Worm (Caenorhabditis elegans) whole organism, L2 larva: ENCODE results near the gene T16A1.10.
A peak's percentile ranks its signal among the peaks of the same experiment; 100 is the strongest.

Experiments
- ZK546.5 ChIP-seq: sonication (generic microtip); optimal IDR thresholded peaks from 2 replicates; lab custom pipeline; 2017; ENCODE audit warnings: missing biosample characterization, missing genetic modification characterization
- alr-1 ChIP-seq: fragments of 150-350 bp; optimal IDR thresholded peaks from 2 replicates; lab custom pipeline; 2014; ENCODE audit warnings: missing biosample characterization, missing genetic modification characterization
- ama-1 ChIP-seq: fragments of 150-350 bp; optimal IDR thresholded peaks from 2 replicates; lab custom pipeline; 2018; ENCODE audit warnings: inconsistent platforms
- blmp-1 ChIP-seq: sonication (generic microtip); optimal IDR thresholded peaks from 2 replicates; lab custom pipeline; 2017; ENCODE audit warnings: missing genetic modification characterization, mild to moderate bottlenecking, missing compliant biosample characterization, antibody characterized with exemption, moderate library complexity; ENCODE audit not compliant: insufficient read depth
- ceh-16 ChIP-seq: fragments of 150-350 bp; optimal IDR thresholded peaks from 2 replicates; lab custom pipeline; 2014; ENCODE audit warnings: missing biosample characterization, missing genetic modification characterization
- egl-27 ChIP-seq: sonication (generic microtip); optimal IDR thresholded peaks from 3 replicates; lab custom pipeline; 2017; ENCODE audit warnings: missing biosample characterization, missing genetic modification reagents, missing genetic modification characterization
- elt-1 ChIP-seq: fragments of 150-350 bp; optimal IDR thresholded peaks from 2 replicates; lab custom pipeline; 2014; ENCODE audit warnings: missing biosample characterization, missing genetic modification characterization
- elt-3 ChIP-seq: sonication (generic microtip); optimal IDR thresholded peaks from 2 replicates; lab custom pipeline; 2017; ENCODE audit warnings: missing biosample characterization, missing genetic modification characterization
- fos-1 ChIP-seq: fragments of 150-350 bp; optimal IDR thresholded peaks from 2 replicates; lab custom pipeline; 2014; ENCODE audit warnings: missing biosample characterization, missing genetic modification characterization
- lin-11 ChIP-seq: fragments of 150-350 bp; sonication (generic microtip); optimal IDR thresholded peaks from 2 replicates; lab custom pipeline; 2014; ENCODE audit warnings: missing biosample characterization, missing genetic modification characterization, inconsistent platforms, mixed read lengths
- mab-5 ChIP-seq: fragments of 150-350 bp; optimal IDR thresholded peaks from 2 replicates; lab custom pipeline; 2014; ENCODE audit warnings: missing biosample characterization, missing genetic modification characterization
- nhr-12 ChIP-seq: fragments of 150-350 bp; optimal IDR thresholded peaks from 2 replicates; lab custom pipeline; 2014; ENCODE audit warnings: missing biosample characterization, missing genetic modification characterization
- nhr-21 ChIP-seq: fragments of 150-350 bp; optimal IDR thresholded peaks from 2 replicates; lab custom pipeline; 2014; ENCODE audit warnings: missing biosample characterization, missing genetic modification characterization
- nhr-237 ChIP-seq: fragments of 150-350 bp; optimal IDR thresholded peaks from 2 replicates; lab custom pipeline; 2014; ENCODE audit warnings: missing biosample characterization, missing genetic modification characterization
- nhr-25 ChIP-seq: fragments of 150-350 bp; sonication (generic microtip); optimal IDR thresholded peaks from 3 replicates; lab custom pipeline; 2014; ENCODE audit warnings: missing biosample characterization, missing genetic modification characterization
- nhr-6 ChIP-seq: fragments of 150-350 bp; optimal IDR thresholded peaks from 2 replicates; lab custom pipeline; 2014; ENCODE audit warnings: missing biosample characterization, missing genetic modification characterization
- nhr-77 ChIP-seq: fragments of 150-350 bp; optimal IDR thresholded peaks from 2 replicates; lab custom pipeline; 2014; ENCODE audit warnings: missing biosample characterization, missing genetic modification characterization
- peb-1 ChIP-seq: fragments of 150-350 bp; optimal IDR thresholded peaks from 2 replicates; lab custom pipeline; 2014; ENCODE audit warnings: missing biosample characterization, missing genetic modification characterization
- sma-3 ChIP-seq: sonication (generic microtip); optimal IDR thresholded peaks from 2 replicates; lab custom pipeline; 2016; ENCODE audit warnings: missing genetic modification reagents, missing genetic modification characterization, missing compliant biosample characterization
- sma-9 ChIP-seq, 2 experiments: fragments of 150-350 bp in 1 of 2; sonication (generic microtip) in 1 of 2; optimal IDR thresholded peaks; 2 replicates each; lab custom pipeline; 2014 to 2016; ENCODE audit warnings: missing genetic modification characterization in 2 of 2, mild to moderate bottlenecking in 1 of 2, missing biosample characterization in 1 of 2, missing compliant biosample characterization in 1 of 2, missing genetic modification reagents in 1 of 2, moderate library complexity in 1 of 2
- snpc-4 ChIP-seq: fragments of 150-350 bp; optimal IDR thresholded peaks from 2 replicates; lab custom pipeline; 2014; ENCODE audit warnings: missing biosample characterization, missing genetic modification characterization
- unc-55 ChIP-seq: fragments of 150-350 bp; sonication (generic microtip); optimal IDR thresholded peaks from 3 replicates; lab custom pipeline; 2014; ENCODE audit warnings: missing biosample characterization, missing genetic modification reagents, missing genetic modification characterization
- zag-1 ChIP-seq: fragments of 150-350 bp; optimal IDR thresholded peaks from 2 replicates; lab custom pipeline; 2014; ENCODE audit warnings: missing biosample characterization, missing genetic modification characterization
- ztf-4 ChIP-seq: fragments of 150-350 bp; optimal IDR thresholded peaks from 2 replicates; lab custom pipeline; 2014; ENCODE audit warnings: missing biosample characterization, missing genetic modification characterization

T16A1.10 gene

DNA sequence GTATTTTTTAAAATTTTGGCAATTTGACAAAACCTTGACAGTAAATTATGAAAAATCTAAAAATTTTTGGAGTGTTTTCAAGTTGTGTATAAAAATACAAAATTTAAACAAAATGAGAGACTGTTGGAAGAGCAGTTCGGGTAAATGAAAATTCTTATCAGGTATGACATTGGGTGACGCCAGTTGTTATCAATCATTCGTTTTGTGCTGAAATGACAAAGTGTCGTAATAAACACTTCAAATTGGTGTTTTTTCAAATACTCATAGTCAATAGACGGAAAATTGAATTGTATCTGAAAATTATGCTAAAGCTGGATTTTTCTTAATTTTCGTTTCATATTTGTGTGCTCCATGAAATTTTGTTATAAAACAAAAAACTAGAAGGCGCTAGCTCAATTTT is 30.9 kb upstream of the T16A1.10 start:
- TF ChIP-seq nhr-237 (tag; lab: Kevin White, UChicago) = no peak
- peak; percentile 76 for TF ChIP-seq fos-1 (tag; lab: Kevin White, UChicago)

DNA sequence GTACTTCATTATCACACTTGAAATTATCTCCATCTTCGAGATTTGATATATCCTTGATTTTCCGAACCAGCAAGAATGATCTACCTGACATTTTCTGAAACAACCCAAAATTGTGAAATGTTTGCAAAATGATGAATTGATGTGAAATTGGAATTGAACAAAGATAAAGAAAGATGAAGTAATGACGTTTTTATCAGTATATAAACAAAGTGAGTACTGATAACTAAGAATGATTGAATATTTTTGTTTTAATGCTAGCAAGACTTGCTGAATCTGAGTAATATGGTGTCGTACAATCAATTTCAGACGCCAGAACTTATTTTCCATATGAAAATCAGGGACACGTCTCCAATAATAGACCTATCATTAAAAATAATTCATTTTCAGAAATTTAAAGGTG is 30.2 kb upstream of the T16A1.10 start, which contains the start of gene math-37:
math-37 (minus strand) TSS at position 101 of the 400 bp plus-strand sequence.
- TF ChIP-seq fos-1 (tag; lab: Kevin White, UChicago) (peak; percentile 48), snpc-4 (tag; lab: Kevin White, UChicago) (no peak)

DNA sequence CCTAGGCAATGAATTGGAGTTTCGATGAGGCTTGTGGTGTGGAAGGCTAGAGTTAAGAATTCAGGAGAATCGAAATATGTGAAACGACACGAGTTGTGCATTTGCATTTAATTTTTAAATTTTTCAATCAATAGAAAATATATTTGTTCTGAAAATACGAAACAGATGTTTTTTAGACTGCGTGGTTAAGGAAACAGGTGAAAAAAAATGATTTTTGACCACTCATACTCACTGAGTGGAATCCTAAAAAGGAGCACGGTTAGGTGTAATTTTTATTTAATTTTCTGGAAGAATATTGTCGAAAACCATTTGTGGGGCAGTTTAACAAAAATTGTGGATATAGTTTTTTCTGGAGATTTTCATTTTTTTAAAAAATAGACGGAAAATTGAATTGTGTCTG is 24.9 kb upstream of the T16A1.10 start, which contains the start of gene srh-195:
srh-195 (minus strand) TSS at position 101 of the 400 bp plus-strand sequence.
- TF ChIP-seq zag-1 (tag; lab: Kevin White, UChicago) (no peak), elt-1 (no peak), nhr-77 (no peak), ztf-4 (tag; lab: Kevin White, UChicago) (no peak)
- TF ChIP-seq, all 48 proteins: peak for 0

DNA sequence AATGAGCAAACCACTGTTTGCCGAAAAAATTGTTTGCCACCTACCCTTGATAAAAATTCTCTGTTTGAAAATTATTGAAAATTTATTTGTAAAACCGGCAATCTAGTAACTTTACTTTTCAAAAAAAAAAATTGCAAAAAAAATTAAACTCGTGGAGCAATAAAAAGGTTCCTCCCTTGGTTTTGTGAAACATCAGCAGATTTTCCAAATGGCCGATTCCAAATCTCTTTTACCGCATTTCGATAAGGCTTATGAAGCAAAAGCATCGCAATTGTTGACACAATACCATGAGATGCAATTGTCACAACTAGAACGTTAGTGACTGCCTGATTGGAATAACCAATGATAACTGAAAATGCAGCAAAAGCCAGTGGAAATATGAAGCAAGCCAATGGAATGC is 22.6 kb upstream of the T16A1.10 start:
- TF ChIP-seq nhr-25 (tag; lab: Kevin White, UChicago) = no peak
- TF ChIP-seq ama-1 = no peak
- TF ChIP-seq alr-1 = no peak

DNA sequence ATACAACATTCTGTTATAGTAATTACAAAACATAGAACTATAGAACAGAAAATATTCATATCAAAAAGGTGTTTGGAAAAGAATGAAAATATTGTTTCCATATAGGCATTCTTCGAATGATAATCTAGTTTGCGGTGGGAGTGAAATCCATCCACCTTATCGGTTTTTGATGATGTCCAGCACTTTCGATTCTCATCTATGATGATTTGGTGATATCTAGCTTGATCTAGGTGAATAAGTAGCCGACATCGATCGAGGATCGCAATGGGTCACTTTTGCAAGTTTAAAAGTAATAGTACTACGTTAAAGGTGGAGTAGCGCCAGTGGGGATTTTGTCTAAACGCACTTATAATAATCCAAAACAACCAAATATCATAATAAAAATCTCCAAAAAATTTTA is 21.1 kb upstream of the T16A1.10 start, which contains the start of gene R52.6:
R52.6 (minus strand) TSS at position 101 of the 400 bp plus-strand sequence.
- TF ChIP-seq elt-3 (tag; lab: Kevin White, UChicago) (no peak), blmp-1 (tag; lab: Kevin White, UChicago) (no peak), nhr-6 (tag; lab: Kevin White, UChicago) (no peak), sma-9 (GFP tag; optimal IDR thresholded peaks at IDR 0.05; lab: Kevin White, UChicago) (no peak), sma-9 (tag; optimal IDR thresholded peaks at IDR 0.05; lab: Kevin White, UChicago) (no peak), ceh-16 (no peak), nhr-21 (tag; lab: Kevin White, UChicago) (no peak), alr-1 (no peak), ztf-4 (tag; lab: Kevin White, UChicago) (no peak), nhr-25 (tag; lab: Kevin White, UChicago) (no peak), nhr-12 (tag; lab: Kevin White, UChicago) (no peak), nhr-77 (no peak), mab-5 (no peak), ZK546.5 (tag; lab: Kevin White, UChicago) (no peak)

DNA sequence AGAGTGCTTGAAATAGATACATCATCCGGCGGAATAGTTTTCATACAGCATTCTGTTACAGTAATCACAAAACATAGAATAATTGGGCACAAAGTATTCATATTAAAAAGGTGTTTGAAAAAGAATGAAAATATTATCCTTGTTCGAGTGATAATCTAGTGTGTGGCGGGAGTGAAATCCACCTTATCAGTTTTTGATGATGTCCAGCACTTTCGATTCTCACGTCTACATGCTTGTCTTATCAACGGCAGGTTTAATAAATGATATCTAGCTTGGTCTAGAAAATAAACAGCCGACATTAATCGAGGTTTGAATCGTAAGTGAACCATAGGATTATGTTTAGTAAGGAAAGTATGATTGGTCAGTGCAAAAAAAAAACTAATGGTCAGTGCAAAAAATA is 18.0 kb upstream of the T16A1.10 start, which contains the start of gene R52.5:
R52.5 (minus strand) TSS at position 101 of the 400 bp plus-strand sequence.
- no peak for TF ChIP-seq peb-1 (tag; lab: Kevin White, UChicago)

DNA sequence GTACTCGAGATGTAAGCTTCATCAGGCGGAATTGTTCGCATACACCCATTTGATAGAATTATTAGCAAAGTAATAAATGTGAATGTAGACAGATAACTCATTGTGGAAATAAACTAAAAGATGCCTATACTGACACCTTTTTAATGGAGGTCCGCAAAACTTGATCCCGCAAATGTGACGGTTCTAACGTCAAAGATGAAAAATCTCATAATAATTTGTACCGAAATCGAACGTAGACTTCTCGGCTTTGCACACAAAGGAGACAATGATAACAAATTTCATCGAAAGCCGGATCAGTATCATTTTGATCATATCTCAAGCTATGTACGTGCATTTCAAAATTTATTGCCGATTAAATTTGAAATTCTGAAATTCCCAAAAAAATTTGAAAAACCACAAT is 16.4 kb upstream of the T16A1.10 start, which contains the start of gene R52.4:
R52.4 (minus strand) TSS at position 101 of the 400 bp plus-strand sequence.
- no peak for TF ChIP-seq sma-3 (GFP tag; lab: Kevin White, UChicago)
- TF ChIP-seq unc-55 = no peak
- no peak for TF ChIP-seq egl-27

DNA sequence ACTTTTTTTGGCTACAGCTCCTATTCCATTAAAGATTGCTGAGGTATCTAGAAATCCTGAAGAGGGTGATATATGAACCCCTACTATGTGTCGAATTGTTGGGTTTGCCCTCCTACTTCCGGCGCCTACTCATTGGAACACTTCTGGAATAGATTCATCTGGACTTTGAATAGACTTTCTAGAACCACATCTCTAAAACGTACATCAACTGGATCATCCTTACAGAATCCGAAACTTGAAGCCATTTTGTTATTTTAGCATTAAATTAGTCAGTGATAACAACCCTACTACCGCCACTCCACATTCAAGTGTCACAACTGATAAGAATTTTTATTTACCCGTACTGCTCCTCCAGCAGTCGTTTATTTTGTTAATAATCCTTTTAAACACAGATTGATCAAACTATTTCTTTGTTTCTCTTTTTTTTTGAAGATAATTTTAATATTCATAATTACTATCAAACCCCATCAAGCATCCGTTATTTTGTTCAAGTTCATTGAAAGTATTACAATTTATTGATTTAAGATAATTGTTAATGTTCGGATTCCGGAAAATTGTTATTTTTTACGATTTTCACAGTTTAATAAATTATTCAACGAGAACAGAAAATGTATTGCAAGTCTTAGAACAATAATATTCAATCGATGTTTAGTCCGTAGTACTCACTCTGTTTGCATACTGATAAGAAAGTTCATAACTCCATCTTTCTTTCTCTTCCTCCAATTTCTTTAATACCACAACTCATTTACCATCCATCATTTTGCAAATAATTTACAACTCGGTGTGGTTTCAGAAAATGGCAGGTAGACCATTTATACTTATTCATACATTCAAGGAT is 7.5 kb upstream of the T16A1.10 start, which contains the start of gene math-42:
math-42 (plus strand) TSS at position 788 of the 838 bp plus-strand sequence.
- peak; percentile 76 for TF ChIP-seq fos-1 (tag; lab: Kevin White, UChicago)
- TF ChIP-seq lin-11 = no peak
